Fruit fly (Drosophila melanogaster): ENCODE results near the gene Send2.

The Send2 gene

DNA sequence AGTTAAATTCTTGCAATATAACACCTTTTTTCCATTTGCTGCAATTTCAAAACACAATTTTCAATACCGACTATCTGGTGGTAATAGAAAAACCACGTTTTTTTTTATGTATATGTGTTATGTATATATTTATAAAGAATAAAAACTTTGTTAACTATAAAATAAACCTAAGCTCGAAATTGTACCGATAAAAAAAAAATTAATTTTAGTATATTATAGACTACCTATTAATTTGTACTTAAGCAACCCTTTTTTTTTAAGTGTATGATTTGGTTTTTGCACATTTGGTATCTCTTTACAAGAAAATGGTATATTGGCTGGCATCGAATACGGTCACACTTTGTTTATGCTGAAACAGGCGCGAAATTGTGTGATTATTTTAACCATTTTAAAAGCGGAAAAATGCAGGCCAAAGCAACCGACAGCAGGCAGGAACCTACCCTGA is 15.3 kb upstream of the Send2 start, which contains the start of gene spel1 (continued):
- TF ChIP-seq topi (GFP tag; optimal IDR thresholded peaks at IDR 0.05) = peak; percentile 32
- TF ChIP-seq acj6 (GFP tag; optimal IDR thresholded peaks at IDR 0.05) = peak; percentile 66
- TF ChIP-seq OdsH (GFP tag; optimal IDR thresholded peaks at IDR 0.05) = peak; percentile 71
- peak; percentile 68 for TF ChIP-seq svp (GFP tag)
- peak; percentile 26 for TF ChIP-seq Sox102F (GFP tag; optimal IDR thresholded peaks at IDR 0.05)
- peak; percentile 55; the same call in 1 of the 2 replicates for TF ChIP-seq CG11294 (GFP tag; IDR thresholded peaks at IDR 0.05)
- peak; percentile 78 for TF ChIP-seq CG10631 (GFP tag; optimal IDR thresholded peaks at IDR 0.05)
- TF ChIP-seq CG6808 (GFP tag; optimal IDR thresholded peaks at IDR 0.05) = peak; percentile 48
- TF ChIP-seq Hr39 (GFP tag; optimal IDR thresholded peaks at IDR 0.05) = peak; percentile 21
- peak; percentile 59 for TF ChIP-seq cyc (GFP tag; optimal IDR thresholded peaks at IDR 0.05)
- TF ChIP-seq Smox (GFP tag; optimal IDR thresholded peaks at IDR 0.05) = peak; percentile 38
- TF ChIP-seq CG16779 (tag; optimal IDR thresholded peaks at IDR 0.05) = peak; percentile 21
- TF ChIP-seq CG11762 (GFP tag; optimal IDR thresholded peaks at IDR 0.05; ENCODE audit: insufficient read depth) = peak; percentile 43
- peak; percentile 53 for TF ChIP-seq net (GFP tag; optimal IDR thresholded peaks at IDR 0.05)

DNA sequence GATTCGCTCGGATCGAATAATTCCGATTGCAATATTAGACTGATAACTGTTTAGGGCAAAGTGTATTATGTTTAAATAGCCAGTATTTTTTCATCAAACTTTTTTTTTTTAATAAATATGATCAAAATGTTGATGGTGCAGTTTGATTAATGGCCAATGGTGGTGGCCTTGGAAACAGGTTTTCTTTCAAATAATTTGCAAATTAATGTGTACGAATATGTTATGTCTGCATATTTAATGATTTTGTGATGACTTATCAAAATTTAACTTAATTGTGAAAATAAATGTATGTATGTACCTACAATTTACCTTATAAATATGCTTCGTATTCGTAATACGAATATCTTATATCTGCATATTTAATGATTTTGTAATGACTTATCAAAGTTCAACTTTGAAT is 14.8 kb upstream of the Send2 start:
- TF ChIP-seq Met (GFP tag; optimal IDR thresholded peaks at IDR 0.05) (no peak), CG4318 (GFP tag; optimal IDR thresholded peaks at IDR 0.05) (no peak), CG10631 (GFP tag; optimal IDR thresholded peaks at IDR 0.05) (no peak), cyc (GFP tag; optimal IDR thresholded peaks at IDR 0.05) (no peak), CG6854 (GFP tag; optimal IDR thresholded peaks at IDR 0.05) (no peak), Sox15 (GFP tag; optimal IDR thresholded peaks at IDR 0.05) (no peak), acj6 (GFP tag; optimal IDR thresholded peaks at IDR 0.05) (no peak), achi (GFP tag; optimal IDR thresholded peaks at IDR 0.05) (no peak), CG11762 (GFP tag; optimal IDR thresholded peaks at IDR 0.05; ENCODE audit: insufficient read depth) (no peak), Blimp-1 (GFP tag; optimal IDR thresholded peaks at IDR 0.05) (no peak), Eip78C (GFP tag) (no peak), CG8319 (GFP tag; optimal IDR thresholded peaks at IDR 0.05) (no peak), CG11902 (GFP tag; optimal IDR thresholded peaks at IDR 0.05) (no peak), CG6276 (GFP tag; optimal IDR thresholded peaks at IDR 0.05) (no peak), topi (GFP tag; optimal IDR thresholded peaks at IDR 0.05) (no peak), Lpt (GFP tag; optimal IDR thresholded peaks at IDR 0.05) (no peak), CG9139 (GFP tag; optimal IDR thresholded peaks at IDR 0.05) (no peak), CG11294 (GFP tag; IDR thresholded peaks at IDR 0.05) (no peak)

DNA sequence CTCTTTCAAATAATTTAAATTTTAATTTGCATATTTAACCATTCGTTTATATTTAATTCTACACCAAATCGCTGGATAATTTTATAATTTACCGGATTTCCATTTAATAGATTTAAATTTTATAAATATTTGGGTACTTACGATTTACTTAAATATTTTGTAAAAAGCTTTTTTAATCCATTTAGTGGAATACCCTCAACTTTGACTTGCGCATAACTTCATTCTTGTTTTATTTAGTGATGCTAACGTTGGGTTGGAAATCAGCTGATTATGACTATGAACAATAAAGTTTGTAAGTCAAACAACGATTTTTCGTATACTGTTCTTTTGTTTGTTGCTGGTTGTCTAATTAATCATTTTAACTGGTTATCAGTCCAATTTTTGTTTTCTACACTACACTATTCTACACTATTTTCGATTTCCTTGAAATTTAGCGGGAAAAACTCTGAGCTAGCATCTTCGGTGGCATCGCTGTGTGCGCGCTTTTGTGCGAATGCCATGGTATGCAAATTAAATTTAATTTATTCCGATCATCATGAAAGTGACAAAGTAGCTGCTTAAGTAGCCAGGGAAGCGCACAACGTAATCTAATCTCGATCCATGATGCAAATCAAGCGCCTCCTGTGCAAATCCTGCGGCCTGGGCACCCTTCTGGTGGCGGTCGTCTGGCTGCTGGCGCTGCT is 12.4 kb upstream of the Send2 start, which contains the start of gene Pgant35A:
Gene Pgant35A, plus strand, starts transcription at position 473 of the 683 bp plus-strand sequence.
- peak; percentile 32 for TF ChIP-seq Met (GFP tag; optimal IDR thresholded peaks at IDR 0.05)
- TF ChIP-seq Hr4 (GFP tag; optimal IDR thresholded peaks at IDR 0.05) = peak; percentile 23
- no peak for TF ChIP-seq fd59A (GFP tag; optimal IDR thresholded peaks at IDR 0.05)
- peak; percentile 20 for TF ChIP-seq CG3032 (tag; optimal IDR thresholded peaks at IDR 0.05)
- TF ChIP-seq esn (GFP tag; optimal IDR thresholded peaks at IDR 0.05) = peak; percentile 60
- TF ChIP-seq CG6854 (GFP tag; optimal IDR thresholded peaks at IDR 0.05) = no peak
- peak; percentile 50 for TF ChIP-seq CG34406 (GFP tag; optimal IDR thresholded peaks at IDR 0.05)
- TF ChIP-seq Hr39 (GFP tag; optimal IDR thresholded peaks at IDR 0.05) = peak; percentile 30
- TF ChIP-seq CG3919 (GFP tag; optimal IDR thresholded peaks at IDR 0.05) = no peak
- no peak for TF ChIP-seq Blimp-1 (GFP tag; optimal IDR thresholded peaks at IDR 0.05)
- TF ChIP-seq cyc (GFP tag; optimal IDR thresholded peaks at IDR 0.05) = no peak
- peak; percentile 28 for TF ChIP-seq CG10631 (GFP tag; optimal IDR thresholded peaks at IDR 0.05)
- peak; percentile 51 for TF ChIP-seq dsx (GFP tag; optimal IDR thresholded peaks at IDR 0.05; ENCODE audit: poor library complexity, severe bottlenecking)
- no peak for TF ChIP-seq CG9139 (GFP tag; optimal IDR thresholded peaks at IDR 0.05)
- TF ChIP-seq CG6163 (GFP tag; IDR thresholded peaks at IDR 0.05) = no peak
- TF ChIP-seq svp (GFP tag) = peak; percentile 71
- no peak for TF ChIP-seq Ets21C (GFP tag; optimal IDR thresholded peaks at IDR 0.05)
- TF ChIP-seq Eip78C (GFP tag) = peak; percentile 40
- no peak for TF ChIP-seq Sox15 (GFP tag; optimal IDR thresholded peaks at IDR 0.05)
- TF ChIP-seq CG4318 (GFP tag; optimal IDR thresholded peaks at IDR 0.05) = no peak
- TF ChIP-seq Eip75B (GFP tag; optimal IDR thresholded peaks at IDR 0.05) = no peak
- TF ChIP-seq CG6808 (GFP tag; optimal IDR thresholded peaks at IDR 0.05) = no peak
- peak; percentile 32 for TF ChIP-seq lz (GFP tag; optimal IDR thresholded peaks at IDR 0.05)
- TF ChIP-seq Smox (GFP tag; optimal IDR thresholded peaks at IDR 0.05) = peak; percentile 16
- no peak for TF ChIP-seq spab (GFP tag; optimal IDR thresholded peaks at IDR 0.05)
- TF ChIP-seq CG15336 (GFP tag; IDR thresholded peaks at IDR 0.05) = peak; percentile 52; the same call in 1 of the 2 replicates
- no peak for TF ChIP-seq achi (GFP tag; optimal IDR thresholded peaks at IDR 0.05)
- peak in 1 of 2 experiments; percentile 4 for TF ChIP-seq salr (GFP tag; optimal IDR thresholded peaks at IDR 0.05)
- no peak for TF ChIP-seq OdsH (GFP tag; optimal IDR thresholded peaks at IDR 0.05)
- TF ChIP-seq CG11762 (GFP tag; optimal IDR thresholded peaks at IDR 0.05; ENCODE audit: insufficient read depth) = no peak
- peak; percentile 38 for TF ChIP-seq pdm3 (GFP tag; optimal IDR thresholded peaks at IDR 0.05)
- TF ChIP-seq CG16779 (tag; optimal IDR thresholded peaks at IDR 0.05) = no peak
- no peak for TF ChIP-seq Gug (GFP tag; IDR thresholded peaks at IDR 0.05)
- no peak for TF ChIP-seq vri (GFP tag; optimal IDR thresholded peaks at IDR 0.05)
- TF ChIP-seq topi (GFP tag; optimal IDR thresholded peaks at IDR 0.05) = peak; percentile 18

Data from whole organism, prepupa.